Fruit fly (Drosophila melanogaster) whole organism, embryonic: Measurements from ENCODE around the gene cpb.
A peak's percentile ranks its signal among the peaks of the same experiment; 100 is the strongest.

Source experiments
- Bgb ChIP-seq: fragments of 200-800 bp; sonication (Bioruptor generic); IDR thresholded peaks from 2 replicates; pipeline ENCODE4 v1.3.6; 2022; ENCODE audit warnings: missing biosample characterization, missing genetic modification characterization; ENCODE audit not compliant: partially characterized antibody
- Blimp-1 ChIP-seq: fragments of 200-800 bp; sonication (Bioruptor generic); optimal IDR thresholded peaks from 3 replicates; lab custom pipeline; 2018; ENCODE audit warnings: missing biosample characterization, missing genetic modification characterization, mild to moderate bottlenecking, moderate library complexity, missing genetic modification reagents
- CG1024 ChIP-seq: fragments of 200-800 bp; sonication (Bioruptor generic); IDR thresholded peaks from 2 replicates; pipeline ENCODE4 v1.3.6; 2022; ENCODE audit warnings: missing biosample characterization, missing genetic modification characterization
- CG10267 ChIP-seq: fragments of 200-800 bp; sonication (Bioruptor generic); optimal IDR thresholded peaks from 2 replicates; lab custom pipeline; 2018; ENCODE audit warnings: missing biosample characterization, mild to moderate bottlenecking, missing genetic modification characterization, moderate library complexity
- CG10321 ChIP-seq: fragments of 200-800 bp; sonication (Bioruptor generic); IDR thresholded peaks from 2 replicates; pipeline ENCODE4 v1.3.6; 2022; ENCODE audit warnings: missing biosample characterization, missing genetic modification characterization
- CG10959 ChIP-seq: fragments of 200-800 bp; sonication (Bioruptor generic); IDR thresholded peaks from 2 replicates; pipeline ENCODE4 v1.3.6; 2022; ENCODE audit warnings: missing biosample characterization, missing genetic modification characterization
- CG11560 ChIP-seq: fragments of 200-800 bp; sonication (Bioruptor generic); IDR thresholded peaks from 3 replicates; pipeline ENCODE4 v1.3.6; 2022; ENCODE audit warnings: missing biosample characterization, missing genetic modification characterization
- CG12659 ChIP-seq: fragments of 200-800 bp; sonication (Bioruptor generic); optimal IDR thresholded peaks from 3 replicates; lab custom pipeline; 2017; ENCODE audit warnings: mild to moderate bottlenecking, missing biosample characterization, missing genetic modification reagents, missing genetic modification characterization
- CG17328 ChIP-seq: fragments of 200-800 bp; sonication (Bioruptor generic); IDR thresholded peaks from 2 replicates; pipeline ENCODE4 v1.3.6; 2022; ENCODE audit warnings: missing biosample characterization, missing genetic modification characterization
- CG32532 ChIP-seq: fragments of 200-800 bp; sonication (Bioruptor generic); IDR thresholded peaks from 2 replicates; pipeline ENCODE4 v1.3.6; 2022; ENCODE audit warnings: missing biosample characterization, missing genetic modification characterization
- CG34376 ChIP-seq: fragments of 200-800 bp; sonication (Bioruptor generic); optimal IDR thresholded peaks from 2 replicates; lab custom pipeline; 2018; ENCODE audit warnings: missing biosample characterization, mild to moderate bottlenecking, missing genetic modification characterization
- CG4360 ChIP-seq: fragments of 200-800 bp; sonication (Bioruptor generic); IDR thresholded peaks from 2 replicates; pipeline ENCODE4 v1.3.6; 2022; ENCODE audit warnings: missing biosample characterization, missing genetic modification characterization
- CG4617 ChIP-seq: fragments of 200-800 bp; sonication (Bioruptor generic); optimal IDR thresholded peaks from 3 replicates; lab custom pipeline; 2016; ENCODE audit warnings: missing biosample characterization, missing genetic modification characterization, borderline replicate concordance
- CG8924 ChIP-seq: fragments of 200-800 bp; optimal IDR thresholded peaks from 3 replicates; lab custom pipeline; 2019; ENCODE audit warnings: missing biosample characterization, mild to moderate bottlenecking, missing genetic modification characterization, moderate library complexity
- CG9797 ChIP-seq: fragments of 200-800 bp; sonication (Bioruptor generic); optimal IDR thresholded peaks from 3 replicates; lab custom pipeline; 2018; ENCODE audit warnings: missing biosample characterization, mild to moderate bottlenecking, missing genetic modification characterization
- CG9932 ChIP-seq: fragments of 200-800 bp; sonication (Bioruptor generic); IDR thresholded peaks from 2 replicates; pipeline ENCODE4 v1.3.6; 2022; ENCODE audit warnings: missing biosample characterization, missing genetic modification characterization
- Hmx ChIP-seq: fragments of 200-800 bp; sonication (Bioruptor generic); optimal IDR thresholded peaks from 2 replicates; lab custom pipeline; 2016; ENCODE audit warnings: missing biosample characterization, missing genetic modification characterization
- Hr51 ChIP-seq, 2 experiments: fragments of 200-800 bp; sonication (Bioruptor generic); optimal IDR thresholded peaks; 2 replicates in 1 of 2; 3 replicates in 1 of 2; lab custom pipeline; 2016 to 2018; ENCODE audit warnings: missing biosample characterization in 2 of 2, missing genetic modification characterization in 2 of 2, mild to moderate bottlenecking in 1 of 2, moderate library complexity in 1 of 2
- Hsf ChIP-seq: fragments of 200-800 bp; sonication (Bioruptor generic); optimal IDR thresholded peaks from 3 replicates; lab custom pipeline; 2016; ENCODE audit warnings: missing biosample characterization, missing genetic modification characterization
- Med ChIP-seq: fragments of 200-800 bp; sonication (Bioruptor generic); peaks from one replicate; lab custom pipeline; 2016; ENCODE audit warnings: missing biosample characterization, missing genetic modification characterization, mild to moderate bottlenecking, inconsistent platforms, moderate library complexity
- Nf-YB ChIP-seq: fragments of 200-800 bp; sonication (Bioruptor generic); optimal IDR thresholded peaks from 3 replicates; lab custom pipeline; 2019; ENCODE audit warnings: missing biosample characterization, mild to moderate bottlenecking, missing genetic modification characterization, moderate library complexity
- Oli ChIP-seq: fragments of 200-800 bp; sonication (Bioruptor generic); optimal IDR thresholded peaks from 2 replicates; lab custom pipeline; 2018; ENCODE audit warnings: missing biosample characterization, mild to moderate bottlenecking, missing genetic modification characterization, moderate library complexity
- Pdp1 ChIP-seq, 2 experiments: fragments of 200-800 bp; sonication (Bioruptor generic); optimal IDR thresholded peaks; 3 replicates each; lab custom pipeline; 2016; ENCODE audit warnings: missing biosample characterization in 2 of 2, missing genetic modification characterization in 2 of 2, mild to moderate bottlenecking in 1 of 2, moderate library complexity in 1 of 2
- Rfx ChIP-seq: fragments of 200-800 bp; sonication (Bioruptor generic); IDR thresholded peaks from 2 replicates; pipeline ENCODE4 v1.3.6; 2022; ENCODE audit warnings: missing biosample characterization, missing genetic modification characterization
- Sox100B ChIP-seq: fragments of 200-800 bp; sonication (Bioruptor generic); optimal IDR thresholded peaks from 3 replicates; lab custom pipeline; 2018; ENCODE audit warnings: missing biosample characterization, mild to moderate bottlenecking, missing genetic modification characterization
- Xrp1 ChIP-seq: fragments of 200-800 bp; sonication (Bioruptor generic); IDR thresholded peaks from 2 replicates; pipeline ENCODE4 v1.3.6; 2022; ENCODE audit warnings: missing biosample characterization, missing genetic modification characterization
- ap ChIP-seq: fragments of 200-800 bp; sonication (Bioruptor generic); IDR thresholded peaks from 2 replicates; pipeline ENCODE4 v1.3.6; 2022; ENCODE audit warnings: missing biosample characterization, missing genetic modification characterization
- chinmo ChIP-seq: fragments of 200-800 bp; sonication (Bioruptor generic); IDR thresholded peaks from 4 replicates; pipeline ENCODE4 v1.3.6; 2022; ENCODE audit warnings: missing biosample characterization, missing genetic modification characterization; ENCODE audit not compliant: partially characterized antibody
- cwo ChIP-seq: fragments of 200-800 bp; sonication (Bioruptor generic); optimal IDR thresholded peaks from 3 replicates; lab custom pipeline; 2017; ENCODE audit warnings: missing biosample characterization, missing genetic modification characterization, mild to moderate bottlenecking, moderate library complexity, missing genetic modification reagents
- danr ChIP-seq: fragments of 200-800 bp; sonication (Bioruptor generic); IDR thresholded peaks from 2 replicates; pipeline ENCODE4 v1.3.6; 2022; ENCODE audit warnings: missing biosample characterization, missing genetic modification characterization
- dati ChIP-seq: fragments of 200-800 bp; sonication (Bioruptor generic); IDR thresholded peaks from 2 replicates; pipeline ENCODE4 v1.3.6; 2022; ENCODE audit warnings: missing biosample characterization, missing genetic modification characterization
- en ChIP-seq: fragments of 200-800 bp; sonication (Bioruptor generic); optimal IDR thresholded peaks from 2 replicates; lab custom pipeline; 2016; ENCODE audit warnings: missing biosample characterization, missing genetic modification characterization
- fru ChIP-seq: fragments of >200 bp; optimal IDR thresholded peaks from 2 replicates; lab custom pipeline; 2017
- gcm ChIP-seq: fragments of 200-800 bp; sonication (Bioruptor generic); optimal IDR thresholded peaks from 2 replicates; lab custom pipeline; 2019; ENCODE audit warnings: missing biosample characterization, mild to moderate bottlenecking, missing genetic modification characterization, moderate library complexity
- gro ChIP-seq: fragments of 200-800 bp; sonication (Bioruptor generic); optimal IDR thresholded peaks from 2 replicates; lab custom pipeline; 2016; ENCODE audit warnings: missing biosample characterization, missing genetic modification characterization
- gsb ChIP-seq: fragments of 200-800 bp; sonication (Bioruptor generic); IDR thresholded peaks from 2 replicates; pipeline ENCODE4 v1.3.6; 2022; ENCODE audit warnings: missing biosample characterization, missing genetic modification characterization
- onecut ChIP-seq: fragments of 200-800 bp; sonication (Bioruptor generic); IDR thresholded peaks from 2 replicates; pipeline ENCODE4 v1.3.6; 2022; ENCODE audit warnings: missing biosample characterization, missing genetic modification characterization
- otp ChIP-seq: fragments of 200-800 bp; sonication (Bioruptor generic); IDR thresholded peaks from 3 replicates; pipeline ENCODE4, ENCODE4 v1.3.6; 2022; ENCODE audit warnings: missing biosample characterization, missing genetic modification characterization
- psq ChIP-seq: fragments of 200-800 bp; sonication (Bioruptor generic); optimal IDR thresholded peaks from 2 replicates; lab custom pipeline; 2017; ENCODE audit warnings: missing biosample characterization, missing genetic modification characterization
- sim ChIP-seq: fragments of 200-800 bp; sonication (Bioruptor generic); IDR thresholded peaks from 2 replicates; pipeline ENCODE4 v1.3.6; 2022; ENCODE audit warnings: missing biosample characterization, missing genetic modification characterization
- stc ChIP-seq: fragments of 200-800 bp; sonication (Bioruptor generic); IDR thresholded peaks from 2 replicates; pipeline ENCODE4 v1.3.6; 2022; ENCODE audit warnings: missing biosample characterization, missing genetic modification characterization
- stwl ChIP-seq: fragments of 200-800 bp; sonication (Bioruptor generic); optimal IDR thresholded peaks from 3 replicates; lab custom pipeline; 2018; ENCODE audit warnings: missing biosample characterization, mild to moderate bottlenecking, missing genetic modification characterization, moderate library complexity
- sug ChIP-seq: fragments of 200-800 bp; optimal IDR thresholded peaks from 2 replicates; lab custom pipeline; 2019; ENCODE audit warnings: missing biosample characterization, mild to moderate bottlenecking, missing genetic modification characterization, moderate library complexity
- ttk ChIP-seq: fragments of 200-800 bp; sonication (Bioruptor generic); IDR thresholded peaks from 2 replicates; pipeline ENCODE4 v2.1.2; 2022; ENCODE audit warnings: missing biosample characterization, missing genetic modification characterization
- yki ChIP-seq: fragments of >200 bp; optimal IDR thresholded peaks from 3 replicates; lab custom pipeline; 2018

The cpb gene

DNA sequence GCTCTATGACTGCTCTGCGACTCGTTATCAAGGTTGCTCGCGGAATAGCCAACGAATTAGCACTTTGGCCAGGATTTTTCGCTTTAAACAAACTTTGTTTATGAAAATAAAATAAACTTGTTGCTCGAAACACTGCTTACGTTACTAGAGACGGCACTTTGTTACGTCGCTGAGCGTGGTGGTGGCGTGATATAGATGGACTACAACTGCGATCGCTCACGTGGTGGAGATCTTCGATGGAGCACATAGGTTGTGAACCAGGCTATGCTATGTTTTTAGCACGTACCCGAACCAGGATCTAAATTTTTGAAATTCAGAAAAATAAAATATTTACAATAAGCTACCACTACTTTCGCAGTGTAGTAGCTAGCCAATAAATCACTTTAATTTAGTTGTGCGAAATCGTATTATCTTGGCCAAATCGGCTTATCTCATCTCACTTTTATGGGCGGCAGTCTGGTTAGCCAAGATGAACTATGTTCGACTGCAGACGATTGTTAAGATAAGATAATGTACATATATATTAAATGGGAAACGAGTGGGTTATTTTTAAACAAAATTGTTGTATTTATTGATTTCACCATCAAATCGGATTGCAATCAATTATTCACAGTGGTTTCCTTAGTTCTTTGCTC lies 11.1 kb downstream of the cpb start, which contains the start of gene frtz (continued):
- TF ChIP-seq CG9797 (GFP tag; lab: Kevin White, UChicago) (peak; percentile 55), psq (no peak), gro (GFP tag; lab: Kevin White, UChicago) (no peak), Hsf (GFP tag; lab: Kevin White, UChicago) (no peak), otp (GFP tag; lab: Robert Waterston, UW) (no peak), stc (GFP tag; lab: Robert Waterston, UW) (no peak), gsb (GFP tag; lab: Robert Waterston, UW) (no peak), CG1024 (no peak), stwl (tag; lab: Kevin White, UChicago) (peak; percentile 61), onecut (GFP tag; lab: Robert Waterston, UW) (no peak), CG17328 (no peak), Blimp-1 (GFP tag; lab: Kevin White, UChicago) (no peak), Oli (tag; lab: Kevin White, UChicago) (no peak), CG10959 (no peak), dati (no peak), sim (no peak)

- TF ChIP-seq danr (GFP tag; lab: Robert Waterston, UW) (no peak), CG11560 (tag; lab: Robert Waterston, UW) (no peak), CG4360 (GFP tag; lab: Robert Waterston, UW) (no peak), CG12659 (GFP tag; lab: Kevin White, UChicago) (no peak), CG34376 (GFP tag; lab: Kevin White, UChicago) (no peak), CG9932 (no peak), yki (lab: Kevin White, UChicago) (no peak), Rfx (GFP tag; lab: Robert Waterston, UW) (no peak), ttk (GFP tag; lab: Robert Waterston, UW) (no peak), gcm (GFP tag; lab: Kevin White, UChicago) (no peak), ap (GFP tag; lab: Robert Waterston, UW) (no peak), Sox100B (GFP tag; lab: Kevin White, UChicago) (no peak), Nf-YB (no peak), Bgb (no peak), Hr51 (GFP tag; optimal IDR thresholded peaks at IDR 0.05; lab: Kevin White, UChicago) (no peak), CG10267 (no peak), Hmx (GFP tag; lab: Kevin White, UChicago) (no peak), Xrp1 (GFP tag; lab: Robert Waterston, UW) (no peak)
Measured at dm6 chr2L:1717247-1717646, 12.5 kb downstream of the cpb start.

DNA sequence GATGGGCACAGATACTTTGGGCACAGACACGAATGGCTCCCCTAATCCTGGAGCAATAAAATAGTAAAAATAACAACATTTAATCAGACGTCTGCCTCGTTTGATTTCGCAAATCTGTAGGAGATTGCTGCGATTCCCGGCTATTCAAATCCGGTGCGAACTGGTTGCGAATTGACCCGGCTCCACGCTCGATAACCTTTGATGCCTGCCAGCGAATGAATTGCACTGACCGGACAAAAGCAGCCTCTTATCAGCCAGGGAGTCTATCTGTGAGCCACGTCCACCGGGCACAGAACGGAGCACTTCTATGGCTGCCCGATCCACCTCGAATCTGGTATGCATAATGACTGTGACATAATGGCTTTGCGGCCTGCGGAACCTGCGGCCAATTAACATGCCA lies 15.3 kb downstream of the cpb start:
- TF ChIP-seq CG10321 (GFP tag; lab: Robert Waterston, UW) (no peak), Pdp1 (GFP tag; optimal IDR thresholded peaks at IDR 0.05; lab: Kevin White, UChicago) (peak in 1 of 2 experiments; percentile 49), fru (lab: Kevin White, UChicago) (no peak), chinmo (GFP tag; lab: Robert Waterston, UW) (0 out of 4 replicates have a peak, but pooled peaks have one; percentile 57), Med (peak; percentile 46), sug (tag; lab: Kevin White, UChicago) (peak; percentile 38), cwo (GFP tag; lab: Kevin White, UChicago) (no peak), CG4617 (GFP tag; lab: Kevin White, UChicago) (no peak), CG32532 (no peak), en (GFP tag; lab: Kevin White, UChicago) (no peak), CG8924 (tag; lab: Kevin White, UChicago) (no peak), Hr51 (GFP tag; optimal IDR thresholded peaks at IDR 0.05; lab: Kevin White, UChicago) (no peak)
